Worm (Caenorhabditis elegans) whole organism, L2 larva: ENCODE measurements around the gene Y42H9AR.1.

Experiments
- R02D3.7 ChIP-seq: fragments of 150-350 bp; optimal IDR thresholded peaks from 2 replicates; lab custom pipeline; 2014; ENCODE audit warnings: missing biosample characterization, missing genetic modification characterization
- elt-3 ChIP-seq: sonication (generic microtip); optimal IDR thresholded peaks from 2 replicates; lab custom pipeline; 2017; ENCODE audit warnings: missing biosample characterization, missing genetic modification characterization

ce11 chrIV:8105083-8105482, 8.1 kb upstream of the Y42H9AR.1 start:
- TF ChIP-seq elt-3 (tag; lab: Kevin White, UChicago) (no peak), R02D3.7 (tag; lab: Kevin White, UChicago) (no peak)
